Fruit fly (Drosophila melanogaster) whole organism, embryonic: Measurements from ENCODE around the gene MESR3.
A peak's percentile ranks its signal among the peaks of the same experiment; 100 is the strongest.

Source experiments
- B-H1 ChIP-seq: fragments of 200-800 bp; sonication (Bioruptor generic); IDR thresholded peaks from 3 replicates; pipeline ENCODE4 v1.3.6; 2022; ENCODE audit warnings: missing biosample characterization, missing genetic modification characterization
- BtbVII ChIP-seq: fragments of 200-800 bp; sonication (Bioruptor generic); optimal IDR thresholded peaks from 3 replicates; lab custom pipeline; 2017; ENCODE audit warnings: missing biosample characterization, mild to moderate bottlenecking, missing genetic modification characterization
- CG10267 ChIP-seq: fragments of 200-800 bp; sonication (Bioruptor generic); optimal IDR thresholded peaks from 2 replicates; lab custom pipeline; 2018; ENCODE audit warnings: missing biosample characterization, mild to moderate bottlenecking, missing genetic modification characterization, moderate library complexity
- CG10274 ChIP-seq: fragments of 200-800 bp; sonication (Bioruptor generic); optimal IDR thresholded peaks from 3 replicates; lab custom pipeline; 2017; ENCODE audit warnings: missing biosample characterization, mild to moderate bottlenecking, missing genetic modification characterization
- CG10654 ChIP-seq: fragments of 200-800 bp; sonication (Bioruptor generic); optimal IDR thresholded peaks from 2 replicates; lab custom pipeline; 2016; ENCODE audit warnings: missing biosample characterization, missing genetic modification characterization
- CG10979 ChIP-seq: fragments of 200-800 bp; sonication (Bioruptor generic); optimal IDR thresholded peaks from 2 replicates; lab custom pipeline; 2018; ENCODE audit warnings: missing biosample characterization, mild to moderate bottlenecking, missing genetic modification characterization, moderate library complexity
- CG11695 ChIP-seq: fragments of 200-800 bp; sonication (Bioruptor generic); IDR thresholded peaks from 3 replicates; pipeline ENCODE4 v1.3.6; 2022; ENCODE audit warnings: missing biosample characterization, missing genetic modification characterization
- CG12071 ChIP-seq: fragments of 200-800 bp; sonication (Bioruptor generic); optimal IDR thresholded peaks from 3 replicates; lab custom pipeline; 2018; ENCODE audit warnings: missing biosample characterization, mild to moderate bottlenecking, missing genetic modification characterization
- CG12104 ChIP-seq: fragments of 200-800 bp; sonication (Bioruptor generic); optimal IDR thresholded peaks from 3 replicates; lab custom pipeline; 2016; ENCODE audit warnings: missing biosample characterization, missing genetic modification characterization
- CG12744 ChIP-seq: fragments of 200-800 bp; sonication (Bioruptor generic); optimal IDR thresholded peaks from 2 replicates; lab custom pipeline; 2016; ENCODE audit warnings: missing biosample characterization, missing genetic modification characterization
- CG13424 ChIP-seq: fragments of 200-800 bp; sonication (Bioruptor generic); optimal IDR thresholded peaks from 2 replicates; lab custom pipeline; 2019; ENCODE audit warnings: missing biosample characterization, mild to moderate bottlenecking, missing genetic modification characterization, moderate library complexity
- CG13894 ChIP-seq: fragments of 200-800 bp; sonication (Bioruptor generic); optimal IDR thresholded peaks from 3 replicates; lab custom pipeline; 2018; ENCODE audit warnings: missing biosample characterization, mild to moderate bottlenecking, missing genetic modification characterization, moderate library complexity
- CG14860 ChIP-seq: fragments of 200-800 bp; sonication (Bioruptor generic); IDR thresholded peaks from 3 replicates; pipeline ENCODE4 v1.3.6; 2022; ENCODE audit warnings: missing biosample characterization, missing genetic modification characterization; ENCODE audit not compliant: partially characterized antibody
- CG14965 ChIP-seq: fragments of 200-800 bp; sonication (Bioruptor generic); optimal IDR thresholded peaks from 2 replicates; lab custom pipeline; 2016; ENCODE audit warnings: missing biosample characterization, missing genetic modification characterization, borderline replicate concordance
- CG1647 ChIP-seq: fragments of 200-800 bp; sonication (Bioruptor generic); optimal IDR thresholded peaks from 3 replicates; lab custom pipeline; 2016; ENCODE audit warnings: missing biosample characterization, missing genetic modification characterization
- CG17328 ChIP-seq: fragments of 200-800 bp; sonication (Bioruptor generic); IDR thresholded peaks from 2 replicates; pipeline ENCODE4 v1.3.6; 2022; ENCODE audit warnings: missing biosample characterization, missing genetic modification characterization
- CG2199 ChIP-seq: fragments of 200-800 bp; sonication (Bioruptor generic); IDR thresholded peaks from 3 replicates; pipeline ENCODE4 v1.3.6; 2022; ENCODE audit warnings: missing biosample characterization, missing genetic modification characterization
- CG2889 ChIP-seq: fragments of 200-800 bp; sonication (Bioruptor generic); IDR thresholded peaks from 3 replicates; pipeline ENCODE4 v1.3.6; 2022; ENCODE audit warnings: missing biosample characterization, missing genetic modification characterization
- CG3163 ChIP-seq: fragments of 200-800 bp; sonication (Bioruptor generic); optimal IDR thresholded peaks from 3 replicates; lab custom pipeline; 2016; ENCODE audit warnings: missing biosample characterization, missing genetic modification characterization
- CG32767 ChIP-seq: fragments of 200-800 bp; sonication (Bioruptor generic); IDR thresholded peaks from 2 replicates; pipeline ENCODE4 v1.3.6; 2022; ENCODE audit warnings: missing biosample characterization, missing genetic modification characterization
- CG4424 ChIP-seq: fragments of 200-800 bp; sonication (Bioruptor generic); optimal IDR thresholded peaks from 3 replicates; lab custom pipeline; 2016; ENCODE audit warnings: missing biosample characterization, missing genetic modification characterization
- CG4707 ChIP-seq: fragments of 200-800 bp; sonication (Bioruptor generic); optimal IDR thresholded peaks from 2 replicates; lab custom pipeline; 2018; ENCODE audit warnings: missing biosample characterization, mild to moderate bottlenecking, missing genetic modification characterization, moderate library complexity
- CG8765 ChIP-seq: fragments of 200-800 bp; sonication (Bioruptor generic); IDR thresholded peaks from 2 replicates; pipeline ENCODE4 v1.3.6; 2022; ENCODE audit warnings: missing biosample characterization, missing genetic modification characterization
- CG9215 ChIP-seq: fragments of 200-800 bp; sonication (Bioruptor generic); IDR thresholded peaks from 2 replicates; pipeline ENCODE4 v1.3.6; 2022; ENCODE audit warnings: missing biosample characterization, missing genetic modification characterization
- H15 ChIP-seq: fragments of 200-800 bp; sonication (Bioruptor generic); IDR thresholded peaks from 3 replicates; pipeline ENCODE4 v1.3.6; 2022; ENCODE audit warnings: missing biosample characterization, missing genetic modification characterization
- Neu2 ChIP-seq: fragments of 200-800 bp; sonication (Bioruptor generic); optimal IDR thresholded peaks from 3 replicates; lab custom pipeline; 2016; ENCODE audit warnings: missing biosample characterization, missing genetic modification characterization, borderline replicate concordance
- Nf-YC ChIP-seq: fragments of 200-800 bp; optimal IDR thresholded peaks from 3 replicates; lab custom pipeline; 2019; ENCODE audit warnings: missing biosample characterization, mild to moderate bottlenecking, missing genetic modification characterization, moderate library complexity
- Rfx ChIP-seq: fragments of 200-800 bp; sonication (Bioruptor generic); IDR thresholded peaks from 2 replicates; pipeline ENCODE4 v1.3.6; 2022; ENCODE audit warnings: missing biosample characterization, missing genetic modification characterization
- Tbp ChIP-seq: fragments of >200 bp; optimal IDR thresholded peaks from 2 replicates; lab custom pipeline; 2018; ENCODE audit warnings: missing biosample characterization, missing genetic modification characterization
- ac ChIP-seq: fragments of 200-800 bp; sonication (Bioruptor generic); optimal IDR thresholded peaks from 3 replicates; lab custom pipeline; 2017; ENCODE audit warnings: missing biosample characterization, mild to moderate bottlenecking, missing genetic modification characterization
- ara ChIP-seq: fragments of 200-800 bp; sonication (Bioruptor generic); IDR thresholded peaks from 2 replicates; pipeline ENCODE4 v1.3.6; 2022; ENCODE audit warnings: missing biosample characterization, missing genetic modification characterization
- ase ChIP-seq: fragments of 200-800 bp; sonication (Bioruptor generic); IDR thresholded peaks from 3 replicates; pipeline ENCODE4 v1.3.6; 2022; ENCODE audit warnings: missing biosample characterization, missing genetic modification characterization
- chif ChIP-seq, 2 experiments: fragments of 200-800 bp; sonication (Bioruptor generic); optimal IDR thresholded peaks; 3 replicates each; lab custom pipeline; 2016; ENCODE audit warnings: missing biosample characterization in 2 of 2, missing genetic modification characterization in 2 of 2
- ci ChIP-seq: fragments of 200-800 bp; sonication (Bioruptor generic); IDR thresholded peaks from 3 replicates; pipeline ENCODE4 v1.3.6; 2022; ENCODE audit warnings: missing biosample characterization, missing genetic modification characterization
- croc ChIP-seq: fragments of 200-800 bp; sonication (Bioruptor generic); conservative IDR thresholded peaks from 3 replicates; pipeline ENCODE4 v1.3.6; 2022; ENCODE audit warnings: missing biosample characterization, missing genetic modification characterization
- fd102C ChIP-seq: fragments of 200-800 bp; sonication (Bioruptor generic); optimal IDR thresholded peaks from 2 replicates; lab custom pipeline; 2018; ENCODE audit warnings: missing biosample characterization, mild to moderate bottlenecking, missing genetic modification characterization, moderate library complexity
- gsb ChIP-seq: fragments of 200-800 bp; sonication (Bioruptor generic); IDR thresholded peaks from 2 replicates; pipeline ENCODE4 v1.3.6; 2022; ENCODE audit warnings: missing biosample characterization, missing genetic modification characterization
- hbn ChIP-seq: fragments of 200-800 bp; sonication (Bioruptor generic); IDR thresholded peaks from 2 replicates; pipeline ENCODE4 v1.3.6; 2022; ENCODE audit warnings: missing biosample characterization, missing genetic modification characterization; ENCODE audit not compliant: partially characterized antibody
- inv ChIP-seq: fragments of 200-800 bp; sonication (Bioruptor generic); IDR thresholded peaks from 2 replicates; pipeline ENCODE4 v1.3.6; 2022; ENCODE audit warnings: missing biosample characterization, missing genetic modification characterization; ENCODE audit not compliant: partially characterized antibody
- ken ChIP-seq: fragments of 200-800 bp; sonication (Bioruptor generic); IDR thresholded peaks from 3 replicates; pipeline ENCODE4 v1.3.6; 2022; ENCODE audit warnings: missing biosample characterization, missing genetic modification characterization
- kni ChIP-seq: fragments of 200-800 bp; sonication (Bioruptor generic); optimal IDR thresholded peaks from 3 replicates; lab custom pipeline; 2017; ENCODE audit warnings: mild to moderate bottlenecking, missing biosample characterization, missing genetic modification reagents, missing genetic modification characterization
- lab ChIP-seq: fragments of 200-800 bp; sonication (Bioruptor generic); optimal IDR thresholded peaks from 3 replicates; lab custom pipeline; 2017; ENCODE audit warnings: missing biosample characterization, missing genetic modification characterization, mild to moderate bottlenecking, moderate library complexity, missing genetic modification reagents
- lilli ChIP-seq: fragments of 200-800 bp; sonication (Bioruptor generic); optimal IDR thresholded peaks from 3 replicates; lab custom pipeline; 2016; ENCODE audit warnings: missing biosample characterization, missing genetic modification characterization
- mld ChIP-seq: fragments of 200-800 bp; sonication (Bioruptor generic); IDR thresholded peaks from 3 replicates; pipeline ENCODE4 v1.3.6; 2022; ENCODE audit warnings: missing biosample characterization, missing genetic modification characterization; ENCODE audit not compliant: partially characterized antibody
- onecut ChIP-seq: fragments of 200-800 bp; sonication (Bioruptor generic); IDR thresholded peaks from 2 replicates; pipeline ENCODE4 v1.3.6; 2022; ENCODE audit warnings: missing biosample characterization, missing genetic modification characterization
- run ChIP-seq: fragments of 200-800 bp; sonication (Bioruptor generic); optimal IDR thresholded peaks from 3 replicates; lab custom pipeline; 2018; ENCODE audit warnings: missing biosample characterization, mild to moderate bottlenecking, missing genetic modification characterization
- slbo ChIP-seq: fragments of 200-800 bp; sonication (Bioruptor generic); IDR thresholded peaks from 2 replicates; pipeline ENCODE4 v1.3.6; 2022; ENCODE audit warnings: missing biosample characterization, missing genetic modification characterization
- tgo ChIP-seq: fragments of 200-800 bp; sonication (Bioruptor generic); IDR thresholded peaks from 3 replicates; pipeline ENCODE4 v1.3.6; 2022; ENCODE audit warnings: missing biosample characterization, missing genetic modification characterization
- unc-4 ChIP-seq: fragments of 200-800 bp; sonication (Bioruptor generic); IDR thresholded peaks from 2 replicates; pipeline ENCODE4 v1.3.6; 2022; ENCODE audit warnings: missing biosample characterization, missing genetic modification characterization; ENCODE audit not compliant: partially characterized antibody
- z ChIP-seq: fragments of 200-800 bp; sonication (Bioruptor generic); IDR thresholded peaks from 3 replicates; pipeline ENCODE4 v1.3.6; 2022; ENCODE audit warnings: missing biosample characterization, missing genetic modification characterization

MESR3 gene

dm6 chr2L:18665952-18666606 is 49.0 kb downstream of the MESR3 start (continued):
- TF ChIP-seq Nf-YC (no peak), CG13424 (tag; lab: Kevin White, UChicago) (peak; percentile 10), CG12744 (GFP tag; lab: Kevin White, UChicago) (peak; percentile 21), run (tag; lab: Kevin White, UChicago) (no peak), H15 (GFP tag; lab: Robert Waterston, UW) (peak; percentile 39; the same call in 1 of the 3 replicates), CG10274 (no peak), z (GFP tag; lab: Robert Waterston, UW) (no peak), CG3163 (peak; percentile 51), CG9215 (no peak), CG10654 (GFP tag; lab: Kevin White, UChicago) (peak; percentile 24), CG8765 (GFP tag; lab: Robert Waterston, UW) (no peak), chif (GFP tag; optimal IDR thresholded peaks at IDR 0.05; lab: Kevin White, UChicago) (peak in 1 of 2 experiments; percentile 73), CG14860 (GFP tag; lab: Robert Waterston, UW) (0 out of 3 replicates have a peak, but pooled peaks have one; percentile 20), croc (GFP tag; lab: Robert Waterston, UW) (no peak), B-H1 (no peak), CG12071 (GFP tag; lab: Kevin White, UChicago) (no peak), CG2889 (GFP tag; lab: Robert Waterston, UW) (no peak), CG14965 (GFP tag; lab: Kevin White, UChicago) (no peak), lilli (GFP tag; lab: Kevin White, UChicago) (peak; percentile 60), tgo (GFP tag; lab: Robert Waterston, UW) (peak; percentile 50), CG10267 (tag; lab: Kevin White, UChicago) (no peak), ci (GFP tag; lab: Robert Waterston, UW) (peak; percentile 78), kni (GFP tag; lab: Kevin White, UChicago) (no peak), Neu2 (no peak), CG13894 (no peak), ac (GFP tag; lab: Kevin White, UChicago) (no peak), mld (GFP tag; lab: Robert Waterston, UW) (no peak), ken (GFP tag; lab: Robert Waterston, UW) (0 out of 3 replicates have a peak, but pooled peaks have one; percentile 45), CG17328 (GFP tag; lab: Robert Waterston, UW) (no peak), inv (GFP tag; lab: Robert Waterston, UW) (no peak), CG2199 (GFP tag; lab: Robert Waterston, UW) (peak; percentile 95), BtbVII (no peak), lab (peak; percentile 9), unc-4 (GFP tag; lab: Robert Waterston, UW) (no peak), ara (no peak), slbo (GFP tag; lab: Robert Waterston, UW) (peak; percentile 84), CG32767 (GFP tag; lab: Robert Waterston, UW) (no peak), CG11695 (GFP tag; lab: Robert Waterston, UW) (no peak), CG4424 (GFP tag; lab: Kevin White, UChicago) (peak; percentile 34), fd102C (no peak), hbn (GFP tag; lab: Robert Waterston, UW) (no peak), Rfx (GFP tag; lab: Robert Waterston, UW) (peak; percentile 80), Tbp (GFP tag; lab: Kevin White, UChicago) (no peak), onecut (GFP tag; lab: Robert Waterston, UW) (no peak), CG10979 (tag; lab: Kevin White, UChicago) (peak; percentile 43), gsb (no peak), CG12104 (GFP tag; lab: Kevin White, UChicago) (no peak), ase (GFP tag; lab: Robert Waterston, UW) (peak; percentile 75), CG1647 (GFP tag; lab: Kevin White, UChicago) (no peak), CG4707 (GFP tag; lab: Kevin White, UChicago) (peak; percentile 21)
